Comparison of ENCODE assay signal across 2 fruit fly cellular contexts in the genomic region with DNA sequence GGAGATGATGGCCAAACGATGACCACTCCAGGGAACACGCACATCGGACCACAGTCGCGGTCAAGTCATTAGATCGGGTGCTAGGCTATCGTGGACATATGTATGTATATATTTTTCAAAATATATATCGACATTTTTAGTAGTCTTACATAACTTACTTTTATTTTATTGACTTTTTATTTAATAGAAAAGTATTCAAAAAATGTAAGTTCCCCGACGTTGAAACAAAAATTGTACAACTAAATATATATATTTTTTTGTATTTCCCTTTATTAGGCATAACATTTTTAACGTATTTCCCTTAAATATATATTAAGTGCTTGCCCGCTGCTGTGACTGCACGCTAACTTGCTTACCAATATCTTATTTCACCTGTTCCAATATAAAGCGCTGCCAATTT.
TF ChIP-seq lines count a peak whose summit lies in the region.

No protein-coding gene starts in this region.

TF ChIP-seq in whole organism, embryonic, 481 proteins besides CTCF, POLR2A, EP300 and RAD21 (continued from another document and continues in another):
- TF ChIP-seq dmrt99B (tag; optimal IDR thresholded peaks at IDR 0.05; lab: Kevin White, UChicago) (peak; percentile 55), yki (optimal IDR thresholded peaks at IDR 0.05; lab: Kevin White, UChicago) (no peak), Hr51 (GFP tag; optimal IDR thresholded peaks at IDR 0.05; lab: Kevin White, UChicago) (peak in 1 of 2 experiments; percentile 53), zfh1 (GFP tag; IDR thresholded peaks at IDR 0.05; lab: Robert Waterston, UW) (0 out of 3 replicates have a peak, but pooled peaks have one; percentile 13), salm (tag; optimal IDR thresholded peaks at IDR 0.05; lab: Kevin White, UChicago) (no peak), CG32767 (GFP tag; IDR thresholded peaks at IDR 0.05; lab: Robert Waterston, UW) (peak; percentile 26; the same call in 1 of the 2 replicates), CG17359 (tag; optimal IDR thresholded peaks at IDR 0.05; lab: Kevin White, UChicago) (peak; percentile 8), ranshi (GFP tag; IDR thresholded peaks at IDR 0.05; lab: Robert Waterston, UW) (peak; percentile 28; the same call in 1 of the 2 replicates), tgo (GFP tag; IDR thresholded peaks at IDR 0.05; lab: Robert Waterston, UW) (peak; percentile 31; the same call in 1 of the 3 replicates), kah (GFP tag; optimal IDR thresholded peaks at IDR 0.05; lab: Kevin White, UChicago) (no peak), ssp (GFP tag; IDR thresholded peaks at IDR 0.05; lab: Robert Waterston, UW) (0 out of 2 replicates have a peak, but pooled peaks have one; percentile 14), jing (GFP tag; optimal IDR thresholded peaks at IDR 0.05; lab: Kevin White, UChicago) (no peak), HLH4C (GFP tag; IDR thresholded peaks at IDR 0.05; lab: Robert Waterston, UW; ENCODE audit: partially characterized antibody) (no peak), en (GFP tag; optimal IDR thresholded peaks at IDR 0.05; lab: Kevin White, UChicago) (no peak), CG2116 (GFP tag; optimal IDR thresholded peaks at IDR 0.05; lab: Kevin White, UChicago) (no peak), Ets97D (GFP tag; optimal IDR thresholded peaks at IDR 0.05; lab: Kevin White, UChicago) (no peak), CG30403 (GFP tag; optimal IDR thresholded peaks at IDR 0.05; lab: Kevin White, UChicago) (peak; percentile 11), CG2712 (tag; optimal IDR thresholded peaks at IDR 0.05; lab: Kevin White, UChicago) (peak; percentile 13), CG14441 (GFP tag; IDR thresholded peaks at IDR 0.05; lab: Robert Waterston, UW) (peak; percentile 35; the same call in 1 of the 2 replicates), Sox102F (GFP tag; optimal IDR thresholded peaks at IDR 0.05; lab: Kevin White, UChicago) (peak; percentile 9), Sox100B (GFP tag; optimal IDR thresholded peaks at IDR 0.05; lab: Kevin White, UChicago) (peak; percentile 59), gem (tag; optimal IDR thresholded peaks at IDR 0.05; lab: Kevin White, UChicago) (peak; percentile 36), CG15269 (tag; optimal IDR thresholded peaks at IDR 0.05; lab: Kevin White, UChicago) (peak; percentile 9), danr (GFP tag; IDR thresholded peaks at IDR 0.05; lab: Robert Waterston, UW) (0 out of 2 replicates have a peak, but pooled peaks have one; percentile 25), sens (GFP tag; lab: Kevin White, UChicago) (peak; percentile 57), Ada2b (GFP tag; IDR thresholded peaks at IDR 0.05; lab: Robert Waterston, UW) (0 out of 2 replicates have a peak, but pooled peaks have one; percentile 32), CG7556 (GFP tag; optimal IDR thresholded peaks at IDR 0.05; lab: Kevin White, UChicago) (peak; percentile 3), CG7372 (GFP tag; IDR thresholded peaks at IDR 0.05; lab: Robert Waterston, UW) (no peak), Hr39 (optimal IDR thresholded peaks at IDR 0.05; lab: Kevin White, UChicago) (no peak), CG31441 (GFP tag; IDR thresholded peaks at IDR 0.05; lab: Robert Waterston, UW) (no peak), Oli (tag; optimal IDR thresholded peaks at IDR 0.05; lab: Kevin White, UChicago) (peak; percentile 20), CG5180 (GFP tag; optimal IDR thresholded peaks at IDR 0.05; lab: Kevin White, UChicago) (peak; percentile 17), vvl (GFP tag; IDR thresholded peaks at IDR 0.05; lab: Robert Waterston, UW) (0 out of 2 replicates have a peak, but pooled peaks have one; percentile 48), sisA (GFP tag; IDR thresholded peaks at IDR 0.05; lab: Robert Waterston, UW) (peak; percentile 41), CG4424 (GFP tag; optimal IDR thresholded peaks at IDR 0.05; lab: Kevin White, UChicago) (peak; percentile 12), CG6854 (GFP tag; optimal IDR thresholded peaks at IDR 0.05; lab: Kevin White, UChicago) (no peak), grau (tag; optimal IDR thresholded peaks at IDR 0.05; lab: Kevin White, UChicago) (peak; percentile 13), mam (GFP tag; optimal IDR thresholded peaks at IDR 0.05; lab: Kevin White, UChicago) (no peak), dysf (GFP tag; IDR thresholded peaks at IDR 0.05; lab: Robert Waterston, UW) (peak; percentile 52; the same call in 2 of the 3 replicates), CG7745 (tag; optimal IDR thresholded peaks at IDR 0.05; lab: Kevin White, UChicago) (no peak), pan (optimal IDR thresholded peaks at IDR 0.05; lab: Kevin White, UChicago) (no peak), pan (GFP tag; optimal IDR thresholded peaks at IDR 0.05 in 1 of 2, IDR thresholded peaks at IDR 0.05 in 1 of 2) (peak in 1 of 2 experiments; percentile 49), CG7839 (tag; optimal IDR thresholded peaks at IDR 0.05; lab: Kevin White, UChicago) (peak; percentile 39), CG15073 (GFP tag; optimal IDR thresholded peaks at IDR 0.05; lab: Kevin White, UChicago) (no peak), CG11696 (GFP tag; IDR thresholded peaks at IDR 0.05; lab: Robert Waterston, UW) (peak; percentile 60), row (GFP tag; IDR thresholded peaks at IDR 0.05; lab: Robert Waterston, UW) (peak; percentile 57), tll (GFP tag; optimal IDR thresholded peaks at IDR 0.05; lab: Kevin White, UChicago) (no peak), mld (GFP tag; IDR thresholded peaks at IDR 0.05; lab: Robert Waterston, UW; ENCODE audit: partially characterized antibody) (no peak), CG32532 (GFP tag; IDR thresholded peaks at IDR 0.05; lab: Robert Waterston, UW) (no peak), CrebB (tag; optimal IDR thresholded peaks at IDR 0.05; lab: Kevin White, UChicago) (no peak), hth (optimal IDR thresholded peaks at IDR 0.05; lab: Kevin White, UChicago) (no peak), CG6689 (GFP tag; IDR thresholded peaks at IDR 0.05; lab: Robert Waterston, UW) (0 out of 2 replicates have a peak, but pooled peaks have one; percentile 41), CG10959 (GFP tag; IDR thresholded peaks at IDR 0.05; lab: Robert Waterston, UW) (no peak), CG2678 (tag; optimal IDR thresholded peaks at IDR 0.05; lab: Kevin White, UChicago) (peak; percentile 49), Rx (GFP tag; IDR thresholded peaks at IDR 0.05; lab: Robert Waterston, UW) (peak; percentile 28; the same call in 1 of the 2 replicates), Aef1 (GFP tag; IDR thresholded peaks at IDR 0.05; lab: Robert Waterston, UW) (no peak), croc (GFP tag; conservative IDR thresholded peaks at IDR 0.05; lab: Robert Waterston, UW) (peak; percentile 26; the same call in 1 of the 3 replicates), chn (GFP tag; optimal IDR thresholded peaks at IDR 0.05; lab: Kevin White, UChicago) (no peak), lmd (GFP tag; IDR thresholded peaks at IDR 0.05; lab: Robert Waterston, UW) (0 out of 2 replicates have a peak, but pooled peaks have one; percentile 11), CG10366 (GFP tag; IDR thresholded peaks at IDR 0.05; lab: Robert Waterston, UW) (peak; percentile 37; the same call in 1 of the 2 replicates), zen (tag; optimal IDR thresholded peaks at IDR 0.05; lab: Kevin White, UChicago) (no peak)

TF ChIP-seq in whole organism, prepupa, 60 proteins besides CTCF, POLR2A, EP300 and RAD21 (continued from another document):
- peak; percentile 68; the same call in 2 of the 3 replicates for TF ChIP-seq eg (GFP tag; IDR thresholded peaks at IDR 0.05; lab: Robert Waterston, UW)
- TF ChIP-seq CG6163 (GFP tag; IDR thresholded peaks at IDR 0.05; lab: Robert Waterston, UW), result peak; percentile 59; the same call in 1 of the 3 replicates
- no peak for TF ChIP-seq CG6854 (GFP tag; optimal IDR thresholded peaks at IDR 0.05; lab: Kevin White, UChicago)
- no peak for TF ChIP-seq CG8319 (GFP tag; optimal IDR thresholded peaks at IDR 0.05; lab: Kevin White, UChicago)
- TF ChIP-seq OdsH (GFP tag; optimal IDR thresholded peaks at IDR 0.05; lab: Kevin White, UChicago), result peak; percentile 21
- TF ChIP-seq CG4318 (GFP tag; optimal IDR thresholded peaks at IDR 0.05; lab: Kevin White, UChicago), result peak; percentile 26
- no peak for TF ChIP-seq Blimp-1 (GFP tag; optimal IDR thresholded peaks at IDR 0.05; lab: Kevin White, UChicago)
- no peak for TF ChIP-seq CG7368 (GFP tag; optimal IDR thresholded peaks at IDR 0.05; lab: Kevin White, UChicago)
- TF ChIP-seq CG10669 (GFP tag; optimal IDR thresholded peaks at IDR 0.05; lab: Kevin White, UChicago), result peak; percentile 39
- TF ChIP-seq achi (GFP tag; optimal IDR thresholded peaks at IDR 0.05; lab: Kevin White, UChicago), result peak; percentile 25
- no peak for TF ChIP-seq CG9139 (GFP tag; optimal IDR thresholded peaks at IDR 0.05; lab: Kevin White, UChicago)
- no peak for TF ChIP-seq CG11902 (GFP tag; optimal IDR thresholded peaks at IDR 0.05; lab: Kevin White, UChicago)
- peak; percentile 43 for TF ChIP-seq CG3032 (tag; optimal IDR thresholded peaks at IDR 0.05; lab: Kevin White, UChicago)
- peak; percentile 22 for TF ChIP-seq pdm3 (GFP tag; optimal IDR thresholded peaks at IDR 0.05; lab: Kevin White, UChicago)
- no peak for TF ChIP-seq CG8632 (GFP tag; optimal IDR thresholded peaks at IDR 0.05; lab: Kevin White, UChicago)
- peak; percentile 10 for TF ChIP-seq Met (GFP tag; optimal IDR thresholded peaks at IDR 0.05; lab: Kevin White, UChicago)
- no peak for TF ChIP-seq esn (GFP tag; optimal IDR thresholded peaks at IDR 0.05; lab: Kevin White, UChicago)
- TF ChIP-seq fkh (GFP tag; optimal IDR thresholded peaks at IDR 0.05; lab: Kevin White, UChicago), result no peak
- TF ChIP-seq CG6276 (GFP tag; optimal IDR thresholded peaks at IDR 0.05; lab: Kevin White, UChicago), result peak; percentile 35
- peak; percentile 22 for TF ChIP-seq CG3919 (GFP tag; optimal IDR thresholded peaks at IDR 0.05; lab: Kevin White, UChicago)
- TF ChIP-seq Eip75B (GFP tag; optimal IDR thresholded peaks at IDR 0.05; lab: Kevin White, UChicago), result peak; percentile 15
- no peak for TF ChIP-seq CG1621 (tag; optimal IDR thresholded peaks at IDR 0.05; lab: Kevin White, UChicago)
- TF ChIP-seq Sox15 (GFP tag; optimal IDR thresholded peaks at IDR 0.05; lab: Kevin White, UChicago), result no peak
- no peak for TF ChIP-seq CG16779 (tag; optimal IDR thresholded peaks at IDR 0.05; lab: Kevin White, UChicago)
- TF ChIP-seq Smox (GFP tag; optimal IDR thresholded peaks at IDR 0.05; lab: Kevin White, UChicago), result peak; percentile 1
- peak; percentile 24 for TF ChIP-seq CG6808 (GFP tag; optimal IDR thresholded peaks at IDR 0.05; lab: Kevin White, UChicago)
- TF ChIP-seq CG11762 (GFP tag; optimal IDR thresholded peaks at IDR 0.05; lab: Kevin White, UChicago; ENCODE audit: insufficient read depth), result no peak
- no peak for TF ChIP-seq Sox14 (GFP tag; optimal IDR thresholded peaks at IDR 0.05; lab: Kevin White, UChicago)
- TF ChIP-seq lz (GFP tag; optimal IDR thresholded peaks at IDR 0.05; lab: Kevin White, UChicago), result no peak
